Worm (Caenorhabditis elegans): ENCODE results near the gene C01G5.25.
"Not testable (repeated sequence)": the region's sequence is repeated elsewhere in the genome, so short reads cannot be mapped to it uniquely, and the experiment has no call there.

ce11 chrIV:6597918-6598317 is 56.4 kb downstream of the C01G5.25 start, which contains the start of gene nspb-4:
- TF ChIP-seq med-1 (GFP tag; optimal IDR thresholded peaks at IDR 0.05; ENCODE audit: insufficient read depth); ztf-23 (GFP tag; IDR thresholded peaks at IDR 0.05); cog-1 (tag; optimal IDR thresholded peaks at IDR 0.05); T22C8.4 (GFP tag; IDR thresholded peaks at IDR 0.05); tab-1 (GFP tag; IDR thresholded peaks at IDR 0.05); flt-1 (GFP tag; IDR thresholded peaks at IDR 0.05); ref-1 (GFP tag; conservative IDR thresholded peaks at IDR 0.05): not testable (repeated sequence)
